Fruit fly (Drosophila melanogaster) whole organism, embryonic: ENCODE results near the gene pyd.

Source experiments
- ATbp ChIP-seq: fragments of 200-800 bp; sonication (Bioruptor generic); optimal IDR thresholded peaks from 2 replicates; lab custom pipeline; 2017; ENCODE audit warnings: missing biosample characterization, mild to moderate bottlenecking, missing genetic modification characterization, missing genetic modification reagents
- Aef1 ChIP-seq: fragments of 200-800 bp; sonication (Bioruptor generic); IDR thresholded peaks from 3 replicates; pipeline ENCODE4 v1.3.6; 2022; ENCODE audit warnings: missing biosample characterization, missing genetic modification characterization
- BtbVII ChIP-seq: fragments of 200-800 bp; sonication (Bioruptor generic); optimal IDR thresholded peaks from 3 replicates; lab custom pipeline; 2017; ENCODE audit warnings: missing biosample characterization, mild to moderate bottlenecking, missing genetic modification characterization
- C15 ChIP-seq: fragments of 200-800 bp; sonication (Bioruptor generic); IDR thresholded peaks from 3 replicates; pipeline ENCODE4 v1.3.6; 2022; ENCODE audit warnings: missing biosample characterization, missing genetic modification characterization
- CG11093 ChIP-seq: fragments of 200-800 bp; sonication (Bioruptor generic); IDR thresholded peaks from 3 replicates; pipeline ENCODE4 v1.3.6; 2022; ENCODE audit warnings: missing biosample characterization, missing genetic modification characterization
- CG11695 ChIP-seq: fragments of 200-800 bp; sonication (Bioruptor generic); IDR thresholded peaks from 3 replicates; pipeline ENCODE4 v1.3.6; 2022; ENCODE audit warnings: missing biosample characterization, missing genetic modification characterization
- CG11723 ChIP-seq: fragments of 200-800 bp; sonication (Bioruptor generic); optimal IDR thresholded peaks from 2 replicates; lab custom pipeline; 2017; ENCODE audit warnings: missing biosample characterization, mild to moderate bottlenecking, missing genetic modification characterization
- CG12659 ChIP-seq: fragments of 200-800 bp; sonication (Bioruptor generic); optimal IDR thresholded peaks from 3 replicates; lab custom pipeline; 2017; ENCODE audit warnings: mild to moderate bottlenecking, missing biosample characterization, missing genetic modification reagents, missing genetic modification characterization
- CG14050 ChIP-seq: fragments of 200-800 bp; sonication (Bioruptor generic); IDR thresholded peaks from 3 replicates; pipeline ENCODE4 v1.3.6; 2022; ENCODE audit warnings: missing biosample characterization, missing genetic modification characterization
- CG14710 ChIP-seq: fragments of 200-800 bp; sonication (Bioruptor generic); optimal IDR thresholded peaks from 3 replicates; lab custom pipeline; 2019; ENCODE audit warnings: missing biosample characterization, mild to moderate bottlenecking, missing genetic modification characterization, moderate library complexity
- CG17568 ChIP-seq: fragments of 200-800 bp; sonication (Bioruptor generic); optimal IDR thresholded peaks from 2 replicates; lab custom pipeline; 2018; ENCODE audit warnings: missing biosample characterization, mild to moderate bottlenecking, missing genetic modification characterization, moderate library complexity
- CG3065 ChIP-seq: fragments of 200-800 bp; sonication (Bioruptor generic); optimal IDR thresholded peaks from 2 replicates; lab custom pipeline; 2016; ENCODE audit warnings: missing biosample characterization, missing genetic modification characterization
- CG31441 ChIP-seq: fragments of 200-800 bp; sonication (Bioruptor generic); IDR thresholded peaks from 2 replicates; pipeline ENCODE4 v1.3.6; 2022; ENCODE audit warnings: missing biosample characterization, missing genetic modification characterization
- CG6175 ChIP-seq: fragments of 200-800 bp; sonication (Bioruptor generic); IDR thresholded peaks from 3 replicates; pipeline ENCODE4 v1.3.6; 2022; ENCODE audit warnings: missing biosample characterization, missing genetic modification characterization
- CG6272 ChIP-seq: fragments of 200-800 bp; sonication (Bioruptor generic); IDR thresholded peaks from 2 replicates; pipeline ENCODE4 v1.3.6; 2022; ENCODE audit warnings: missing biosample characterization, missing genetic modification characterization
- CG8089 ChIP-seq: fragments of 200-800 bp; sonication (Bioruptor generic); optimal IDR thresholded peaks from 3 replicates; lab custom pipeline; 2016; ENCODE audit warnings: missing biosample characterization, missing genetic modification characterization
- CG8924 ChIP-seq: fragments of 200-800 bp; optimal IDR thresholded peaks from 3 replicates; lab custom pipeline; 2019; ENCODE audit warnings: missing biosample characterization, mild to moderate bottlenecking, missing genetic modification characterization, moderate library complexity
- Doc3 ChIP-seq: fragments of 200-800 bp; sonication (Bioruptor generic); IDR thresholded peaks from 3 replicates; pipeline ENCODE4 v1.3.6; 2022; ENCODE audit warnings: missing biosample characterization, missing genetic modification characterization; ENCODE audit not compliant: partially characterized antibody
- Dref ChIP-seq: fragments of 200-800 bp; sonication (Bioruptor generic); IDR thresholded peaks from 2 replicates; pipeline ENCODE4 v1.3.6; 2022; ENCODE audit warnings: missing biosample characterization, missing genetic modification characterization
- E2f1 ChIP-seq: fragments of 200-800 bp; sonication (Bioruptor generic); IDR thresholded peaks from 2 replicates; pipeline ENCODE4 v1.3.6; 2022; ENCODE audit warnings: missing biosample characterization, missing genetic modification characterization
- Elba2 ChIP-seq: fragments of 200-800 bp; sonication (Bioruptor generic); optimal IDR thresholded peaks from 3 replicates; lab custom pipeline; 2016; ENCODE audit warnings: missing biosample characterization, missing genetic modification characterization
- HLH3B ChIP-seq: fragments of 200-800 bp; sonication (Bioruptor generic); IDR thresholded peaks from 2 replicates; pipeline ENCODE4 v1.3.6; 2022; ENCODE audit warnings: missing biosample characterization, missing genetic modification characterization
- Hand ChIP-seq: fragments of 200-800 bp; sonication (Bioruptor generic); optimal IDR thresholded peaks from 2 replicates; lab custom pipeline; 2017; ENCODE audit warnings: mild to moderate bottlenecking, missing biosample characterization, missing genetic modification reagents, missing genetic modification characterization
- Meics ChIP-seq: fragments of 200-800 bp; sonication (Bioruptor generic); optimal IDR thresholded peaks from 2 replicates; lab custom pipeline; 2017; ENCODE audit warnings: missing biosample characterization, mild to moderate bottlenecking, missing genetic modification characterization
- Nf-YB ChIP-seq: fragments of 200-800 bp; sonication (Bioruptor generic); optimal IDR thresholded peaks from 3 replicates; lab custom pipeline; 2019; ENCODE audit warnings: missing biosample characterization, mild to moderate bottlenecking, missing genetic modification characterization, moderate library complexity
- NfI ChIP-seq: fragments of 200-800 bp; sonication (Bioruptor generic); optimal IDR thresholded peaks from 3 replicates; lab custom pipeline; 2018; ENCODE audit warnings: missing biosample characterization, mild to moderate bottlenecking, missing genetic modification characterization, moderate library complexity
- Ptx1 ChIP-seq: fragments of 200-800 bp; sonication (Bioruptor generic); IDR thresholded peaks from 2 replicates; pipeline ENCODE4 v1.3.6; 2022; ENCODE audit warnings: missing biosample characterization, missing genetic modification characterization
- Taf1 ChIP-seq: fragments of 200-800 bp; sonication (Bioruptor generic); IDR thresholded peaks from 2 replicates; pipeline ENCODE4 v1.3.6; 2022; ENCODE audit warnings: missing biosample characterization, missing genetic modification characterization
- ac ChIP-seq: fragments of 200-800 bp; sonication (Bioruptor generic); optimal IDR thresholded peaks from 3 replicates; lab custom pipeline; 2017; ENCODE audit warnings: missing biosample characterization, mild to moderate bottlenecking, missing genetic modification characterization
- corto ChIP-seq: fragments of 200-800 bp; sonication (Bioruptor generic); optimal IDR thresholded peaks from 2 replicates; lab custom pipeline; 2016; ENCODE audit warnings: missing biosample characterization, mild to moderate bottlenecking, missing genetic modification characterization, moderate library complexity
- croc ChIP-seq: fragments of 200-800 bp; sonication (Bioruptor generic); conservative IDR thresholded peaks from 3 replicates; pipeline ENCODE4 v1.3.6; 2022; ENCODE audit warnings: missing biosample characterization, missing genetic modification characterization
- crol ChIP-seq: fragments of 200-800 bp; sonication (Bioruptor generic); IDR thresholded peaks from 2 replicates; pipeline ENCODE4 v1.3.6; 2022; ENCODE audit warnings: missing biosample characterization, missing genetic modification characterization
- danr ChIP-seq: fragments of 200-800 bp; sonication (Bioruptor generic); IDR thresholded peaks from 2 replicates; pipeline ENCODE4 v1.3.6; 2022; ENCODE audit warnings: missing biosample characterization, missing genetic modification characterization
- ems ChIP-seq: fragments of 200-800 bp; sonication (Bioruptor generic); optimal IDR thresholded peaks from 3 replicates; lab custom pipeline; 2016; ENCODE audit warnings: missing biosample characterization, missing genetic modification characterization
- en ChIP-seq: fragments of 200-800 bp; sonication (Bioruptor generic); optimal IDR thresholded peaks from 2 replicates; lab custom pipeline; 2016; ENCODE audit warnings: missing biosample characterization, missing genetic modification characterization
- gce ChIP-seq: fragments of 200-800 bp; sonication (Bioruptor generic); IDR thresholded peaks from 3 replicates; pipeline ENCODE4 v1.3.6; 2022; ENCODE audit warnings: missing biosample characterization, missing genetic modification characterization
- gcm ChIP-seq: fragments of 200-800 bp; sonication (Bioruptor generic); optimal IDR thresholded peaks from 2 replicates; lab custom pipeline; 2019; ENCODE audit warnings: missing biosample characterization, mild to moderate bottlenecking, missing genetic modification characterization, moderate library complexity
- h ChIP-seq: fragments of >200 bp; optimal IDR thresholded peaks from 2 replicates; lab custom pipeline; 2017
- insv ChIP-seq, 2 experiments: fragments of 200-800 bp; sonication (Bioruptor generic); optimal IDR thresholded peaks; 3 replicates each; lab custom pipeline; 2016 to 2018; ENCODE audit warnings: missing biosample characterization in 2 of 2, missing genetic modification characterization in 2 of 2
- lmd ChIP-seq: fragments of 200-800 bp; sonication (Bioruptor generic); IDR thresholded peaks from 2 replicates; pipeline ENCODE4 v1.3.6; 2022; ENCODE audit warnings: missing biosample characterization, missing genetic modification characterization
- lola ChIP-seq, 3 experiments: fragments of >200 bp in 2 of 3; fragments of 200-800 bp in 1 of 3; sonication (Bioruptor generic) in 1 of 3; optimal IDR thresholded peaks; 2 replicates each; lab custom pipeline; 2017 to 2019; ENCODE audit warnings: missing biosample characterization in 3 of 3, missing genetic modification characterization in 3 of 3, mild to moderate bottlenecking in 1 of 3, moderate library complexity in 1 of 3
- nom ChIP-seq: fragments of 200-800 bp; sonication (Bioruptor generic); optimal IDR thresholded peaks from 2 replicates; lab custom pipeline; 2017; ENCODE audit warnings: missing biosample characterization, missing genetic modification characterization, mild to moderate bottlenecking, moderate library complexity, missing genetic modification reagents
- pb ChIP-seq: fragments of 200-800 bp; sonication (Bioruptor generic); optimal IDR thresholded peaks from 3 replicates; lab custom pipeline; 2016; ENCODE audit warnings: missing biosample characterization, missing genetic modification characterization
- peb ChIP-seq: fragments of 200-800 bp; sonication (Bioruptor generic); IDR thresholded peaks from 2 replicates; pipeline ENCODE4 v1.3.6; 2022; ENCODE audit warnings: missing biosample characterization, missing genetic modification characterization
- psq ChIP-seq: fragments of 200-800 bp; sonication (Bioruptor generic); optimal IDR thresholded peaks from 2 replicates; lab custom pipeline; 2017; ENCODE audit warnings: missing biosample characterization, missing genetic modification characterization
- seq ChIP-seq: fragments of 200-800 bp; sonication (Bioruptor generic); IDR thresholded peaks from 2 replicates; pipeline ENCODE4 v1.3.6; 2022; ENCODE audit warnings: missing biosample characterization, missing genetic modification characterization
- sqz ChIP-seq: fragments of 200-800 bp; sonication (Bioruptor generic); optimal IDR thresholded peaks from 3 replicates; lab custom pipeline; 2018; ENCODE audit warnings: missing biosample characterization, mild to moderate bottlenecking, missing genetic modification characterization
- stc ChIP-seq: fragments of 200-800 bp; sonication (Bioruptor generic); IDR thresholded peaks from 2 replicates; pipeline ENCODE4 v1.3.6; 2022; ENCODE audit warnings: missing biosample characterization, missing genetic modification characterization
- sug ChIP-seq: fragments of 200-800 bp; optimal IDR thresholded peaks from 2 replicates; lab custom pipeline; 2019; ENCODE audit warnings: missing biosample characterization, mild to moderate bottlenecking, missing genetic modification characterization, moderate library complexity
- toy ChIP-seq: fragments of 200-800 bp; sonication (Bioruptor generic); IDR thresholded peaks from 2 replicates; pipeline ENCODE4 v1.3.6; 2022; ENCODE audit warnings: missing biosample characterization, missing genetic modification characterization
- unc-4 ChIP-seq: fragments of 200-800 bp; sonication (Bioruptor generic); IDR thresholded peaks from 2 replicates; pipeline ENCODE4 v1.3.6; 2022; ENCODE audit warnings: missing biosample characterization, missing genetic modification characterization; ENCODE audit not compliant: partially characterized antibody
- yki ChIP-seq: fragments of >200 bp; optimal IDR thresholded peaks from 3 replicates; lab custom pipeline; 2018
- z ChIP-seq: fragments of 200-800 bp; sonication (Bioruptor generic); IDR thresholded peaks from 3 replicates; pipeline ENCODE4 v1.3.6; 2022; ENCODE audit warnings: missing biosample characterization, missing genetic modification characterization

pyd gene

DNA sequence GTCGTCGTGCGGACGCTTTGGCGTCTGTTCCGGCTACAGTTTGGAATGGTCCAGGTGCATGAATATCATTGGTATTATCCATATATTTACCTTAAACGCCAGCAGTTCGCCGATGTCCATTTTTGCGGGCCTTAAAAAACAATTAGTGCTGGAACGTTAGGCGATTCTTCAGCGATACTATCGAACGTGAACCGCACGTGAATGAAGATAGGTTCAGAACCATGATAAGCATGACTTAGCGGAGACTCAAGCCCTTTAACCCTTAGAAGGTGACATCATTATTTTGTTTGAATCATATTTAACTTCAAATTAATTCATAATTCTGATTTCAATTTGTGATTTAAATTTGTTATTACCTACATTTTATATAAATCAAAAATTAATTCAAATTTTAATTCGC lies 13.2 kb upstream of the pyd start, which contains the start of gene CG11964 (continued):
- peak; percentile 5 for TF ChIP-seq CG8089 (GFP tag; lab: Kevin White, UChicago)
- no peak for TF ChIP-seq croc (GFP tag; lab: Robert Waterston, UW)
- TF ChIP-seq CG11695 (GFP tag; lab: Robert Waterston, UW) = no peak
- peak; percentile 53 for TF ChIP-seq Ptx1 (GFP tag; lab: Robert Waterston, UW)
- TF ChIP-seq BtbVII (GFP tag; lab: Kevin White, UChicago) = no peak
- no peak for TF ChIP-seq Elba2 (GFP tag; lab: Kevin White, UChicago)
- TF ChIP-seq peb (GFP tag; lab: Robert Waterston, UW) = no peak
- TF ChIP-seq CG8924 (tag; lab: Kevin White, UChicago) = peak; percentile 62
- TF ChIP-seq danr (GFP tag; lab: Robert Waterston, UW) = no peak
- TF ChIP-seq z = no peak
- no peak for TF ChIP-seq CG14050
- no peak for TF ChIP-seq gcm (GFP tag; lab: Kevin White, UChicago)
- TF ChIP-seq NfI (GFP tag; lab: Kevin White, UChicago) = peak; percentile 49
- no peak for TF ChIP-seq gce (GFP tag; lab: Robert Waterston, UW)
- peak; percentile 39 for TF ChIP-seq CG3065 (GFP tag; lab: Kevin White, UChicago)
- TF ChIP-seq insv (GFP tag; optimal IDR thresholded peaks at IDR 0.05; lab: Kevin White, UChicago) = peak in 1 of 2 experiments; percentile 3
- TF ChIP-seq Dref (GFP tag; lab: Robert Waterston, UW) = peak; percentile 67
- TF ChIP-seq stc (GFP tag; lab: Robert Waterston, UW) = peak; percentile 48; the same call in 1 of the 2 replicates
- peak; percentile 46 for TF ChIP-seq Meics
- TF ChIP-seq pb (GFP tag; lab: Kevin White, UChicago) = no peak
- TF ChIP-seq crol (GFP tag; lab: Robert Waterston, UW) = no peak
- peak; percentile 72 for TF ChIP-seq CG6272 (GFP tag; lab: Robert Waterston, UW)
- TF ChIP-seq ac = no peak
- TF ChIP-seq CG6175 (GFP tag; lab: Robert Waterston, UW) = no peak
- TF ChIP-seq CG31441 (GFP tag; lab: Robert Waterston, UW) = peak; percentile 54
- peak; percentile 99 for TF ChIP-seq Doc3 (GFP tag; lab: Robert Waterston, UW)
- TF ChIP-seq CG11723 (GFP tag; lab: Kevin White, UChicago) = no peak
- TF ChIP-seq lmd (GFP tag; lab: Robert Waterston, UW) = peak; percentile 35; the same call in 1 of the 2 replicates
- TF ChIP-seq lola (GFP tag; optimal IDR thresholded peaks at IDR 0.05; lab: Kevin White, UChicago) = peak in 1 of 3 experiments; percentile 48
- no peak for TF ChIP-seq yki (lab: Kevin White, UChicago)
- no peak for TF ChIP-seq ATbp (GFP tag; lab: Kevin White, UChicago)
- TF ChIP-seq sqz (GFP tag; lab: Kevin White, UChicago) = no peak
- peak; percentile 33; the same call in 1 of the 2 replicates for TF ChIP-seq E2f1
- peak; percentile 69 for TF ChIP-seq CG12659 (GFP tag; lab: Kevin White, UChicago)
- no peak for TF ChIP-seq C15 (GFP tag; lab: Robert Waterston, UW)
- TF ChIP-seq nom (GFP tag; lab: Kevin White, UChicago) = no peak
- no peak for TF ChIP-seq en (GFP tag; lab: Kevin White, UChicago)
- TF ChIP-seq sug (tag; lab: Kevin White, UChicago) = peak; percentile 63
- TF ChIP-seq Taf1 (GFP tag; lab: Robert Waterston, UW) = no peak
- TF ChIP-seq CG17568 (GFP tag; lab: Kevin White, UChicago) = no peak
- no peak for TF ChIP-seq corto
- TF ChIP-seq toy (GFP tag; lab: Robert Waterston, UW) = no peak
- no peak for TF ChIP-seq psq (GFP tag; lab: Kevin White, UChicago)
- no peak for TF ChIP-seq Aef1
- TF ChIP-seq unc-4 (GFP tag; lab: Robert Waterston, UW) = peak; percentile 99
- no peak for TF ChIP-seq HLH3B
- no peak for TF ChIP-seq h (lab: Kevin White, UChicago)
- TF ChIP-seq seq (GFP tag; lab: Robert Waterston, UW) = no peak
- TF ChIP-seq ems = peak; percentile 53
- TF ChIP-seq Hand (GFP tag; lab: Kevin White, UChicago) = no peak
- no peak for TF ChIP-seq CG11093 (GFP tag; lab: Robert Waterston, UW)
- peak; percentile 3 for TF ChIP-seq Nf-YB (GFP tag; lab: Kevin White, UChicago)
- TF ChIP-seq CG14710 (tag; lab: Kevin White, UChicago) = peak; percentile 74
